Worm (Caenorhabditis elegans) whole organism, young adult: Measurements from ENCODE around the gene polq-1.
A peak's percentile ranks its signal among the peaks of the same experiment; 100 is the strongest.

Experiments used
- B0019.2 ChIP-seq: fragments of 200-800 bp; sonication (Bioruptor generic); conservative IDR thresholded peaks from 2 replicates; pipeline ENCODE4 v1.3.6; 2022; ENCODE audit warnings: missing genetic modification reagents, missing genetic modification characterization, missing compliant biosample characterization
- C06A6.2 ChIP-seq: fragments of 200-800 bp; sonication (Bioruptor generic); conservative IDR thresholded peaks from 2 replicates; pipeline ENCODE4 v1.3.6; 2022; ENCODE audit warnings: missing genetic modification characterization, missing compliant biosample characterization
- C17E4.6 ChIP-seq: fragments of 200-800 bp; sonication (Bioruptor generic); IDR thresholded peaks from 2 replicates; pipeline ENCODE4 v1.3.6; 2022; ENCODE audit warnings: missing genetic modification reagents, missing genetic modification characterization, missing compliant biosample characterization
- D2030.7 ChIP-seq: fragments of 200-800 bp; sonication (Bioruptor generic); IDR thresholded peaks from 2 replicates; pipeline ENCODE4 v1.3.6; 2022; ENCODE audit warnings: missing genetic modification reagents, missing genetic modification characterization, missing compliant biosample characterization
- F23B12.7 ChIP-seq: sonication (generic microtip); optimal IDR thresholded peaks from 2 replicates; lab custom pipeline; 2017; ENCODE audit warnings: missing genetic modification characterization, mild to moderate bottlenecking, missing compliant biosample characterization, antibody characterized with exemption, moderate library complexity; ENCODE audit not compliant: insufficient read depth
- F33H1.4 ChIP-seq: fragments of 200-800 bp; sonication (Bioruptor generic); IDR thresholded peaks from 2 replicates; pipeline ENCODE4 v1.3.6; 2022; ENCODE audit warnings: missing genetic modification reagents, missing genetic modification characterization, missing compliant biosample characterization
- F52B5.7 ChIP-seq: sonication (generic microtip); optimal IDR thresholded peaks from 2 replicates; lab custom pipeline; 2016; ENCODE audit warnings: mild to moderate bottlenecking, missing genetic modification characterization, missing compliant biosample characterization
- F57C9.4 ChIP-seq: sonication (generic microtip); optimal IDR thresholded peaks from 2 replicates; lab custom pipeline; 2017; ENCODE audit warnings: mild to moderate bottlenecking, missing genetic modification characterization, missing compliant biosample characterization
- K12H6.12 ChIP-seq: fragments of 200-800 bp; sonication (Bioruptor generic); optimal IDR thresholded peaks from 2 replicates; lab custom pipeline; 2018; ENCODE audit warnings: mild to moderate bottlenecking, missing genetic modification characterization, missing compliant biosample characterization
- T26A5.8 ChIP-seq: sonication (generic microtip); optimal IDR thresholded peaks from 2 replicates; lab custom pipeline; 2016; ENCODE audit warnings: missing genetic modification characterization, missing compliant biosample characterization
- Y56A3A.18 ChIP-seq: fragments of 200-800 bp; sonication (Bioruptor generic); IDR thresholded peaks from 2 replicates; pipeline ENCODE4 v1.3.6; 2022; ENCODE audit warnings: missing genetic modification reagents, missing genetic modification characterization, missing compliant biosample characterization
- ZK185.1 ChIP-seq: sonication (generic microtip); optimal IDR thresholded peaks from 2 replicates; lab custom pipeline; 2016; ENCODE audit warnings: mild to moderate bottlenecking, missing genetic modification characterization, missing compliant biosample characterization; ENCODE audit not compliant: poor library complexity, severe bottlenecking
- attf-3 ChIP-seq: fragments of 200-800 bp; sonication (Bioruptor generic); conservative IDR thresholded peaks from 2 replicates; pipeline ENCODE4 v1.3.6; 2022; ENCODE audit warnings: missing genetic modification reagents, missing genetic modification characterization, missing compliant biosample characterization
- attf-5 ChIP-seq: fragments of 200-800 bp; sonication (Bioruptor generic); optimal IDR thresholded peaks from 2 replicates; lab custom pipeline; 2018; ENCODE audit warnings: mild to moderate bottlenecking, missing genetic modification characterization, missing compliant biosample characterization
- cebp-1 ChIP-seq, 2 experiments: fragments of 200-800 bp in 1 of 2; sonication (Bioruptor generic) in 1 of 2; sonication (generic microtip) in 1 of 2; IDR thresholded peaks in 1 of 2; optimal IDR thresholded peaks in 1 of 2; 2 replicates each; pipeline versions ENCODE4 v1.3.6 to Lab custom; 2017 to 2022; ENCODE audit warnings: missing compliant biosample characterization in 2 of 2, missing genetic modification characterization in 2 of 2, mild to moderate bottlenecking in 1 of 2, missing genetic modification reagents in 1 of 2, moderate library complexity in 1 of 2
- ceh-100 ChIP-seq: fragments of 200-800 bp; sonication (Bioruptor generic); IDR thresholded peaks from 2 replicates; pipeline ENCODE4 v1.3.6; 2022; ENCODE audit warnings: missing genetic modification reagents, missing genetic modification characterization, missing compliant biosample characterization
- ceh-27 ChIP-seq: fragments of 200-800 bp; sonication (Bioruptor generic); optimal IDR thresholded peaks from 2 replicates; lab custom pipeline; 2018; ENCODE audit warnings: mild to moderate bottlenecking, missing genetic modification characterization, moderate library complexity, missing compliant biosample characterization
- ceh-40 ChIP-seq: fragments of 200-800 bp; sonication (Bioruptor generic); IDR thresholded peaks from 2 replicates; pipeline ENCODE4 v1.3.6; 2022; ENCODE audit warnings: missing genetic modification characterization, missing compliant biosample characterization
- efl-1 ChIP-seq: fragments of 150-350 bp; optimal IDR thresholded peaks from 2 replicates; lab custom pipeline; 2014; ENCODE audit warnings: missing biosample characterization, missing genetic modification reagents, missing genetic modification characterization
- egl-44 ChIP-seq: fragments of 200-800 bp; sonication (Bioruptor generic); IDR thresholded peaks from 2 replicates; pipeline ENCODE4 v1.3.6; 2022; ENCODE audit warnings: missing genetic modification reagents, missing genetic modification characterization, missing compliant biosample characterization
- fkh-3 ChIP-seq: sonication (generic microtip); optimal IDR thresholded peaks from 2 replicates; lab custom pipeline; 2016; ENCODE audit warnings: mild to moderate bottlenecking, missing genetic modification characterization, missing compliant biosample characterization
- hmg-1.2 ChIP-seq: fragments of 200-800 bp; sonication (Bioruptor generic); IDR thresholded peaks from 2 replicates; pipeline ENCODE4 v1.3.6; 2022; ENCODE audit warnings: missing genetic modification reagents, missing genetic modification characterization, missing compliant biosample characterization
- hmg-20 ChIP-seq: fragments of 200-800 bp; sonication (Bioruptor generic); IDR thresholded peaks from 2 replicates; pipeline ENCODE4 v1.3.6; 2022; ENCODE audit warnings: missing genetic modification reagents, missing genetic modification characterization, missing compliant biosample characterization
- hsf-1 ChIP-seq: fragments of 200-800 bp; sonication (Bioruptor generic); IDR thresholded peaks from 2 replicates; pipeline ENCODE4 v1.3.6; 2022; ENCODE audit warnings: missing genetic modification reagents, missing genetic modification characterization, missing compliant biosample characterization
- let-526 ChIP-seq: fragments of 200-800 bp; sonication (Bioruptor generic); IDR thresholded peaks from 2 replicates; pipeline ENCODE4 v1.3.6; 2022; ENCODE audit warnings: missing genetic modification reagents, missing genetic modification characterization, missing compliant biosample characterization
- lin-35 ChIP-seq, 3 experiments: fragments of 150-350 bp in 2 of 3; sonication (generic microtip) in 1 of 3; optimal IDR thresholded peaks; 2 replicates each; lab custom pipeline; 2014 to 2018; ENCODE audit warnings: missing biosample characterization in 3 of 3, missing genetic modification characterization in 3 of 3, missing genetic modification reagents in 3 of 3
- lin-40 ChIP-seq: sonication (generic microtip); optimal IDR thresholded peaks from 2 replicates; lab custom pipeline; 2016; ENCODE audit warnings: missing genetic modification characterization, mild to moderate bottlenecking, missing compliant biosample characterization, missing genotype, missing genetic modification reagents
- lin-54 ChIP-seq: fragments of 200-800 bp; sonication (Bioruptor generic); optimal IDR thresholded peaks from 2 replicates; lab custom pipeline; 2018; ENCODE audit warnings: mild to moderate bottlenecking, missing genetic modification characterization, missing compliant biosample characterization
- lsl-1 ChIP-seq: fragments of 200-800 bp; sonication (Bioruptor generic); optimal IDR thresholded peaks from 2 replicates; lab custom pipeline; 2018; ENCODE audit warnings: mild to moderate bottlenecking, missing genetic modification characterization, moderate library complexity, missing compliant biosample characterization
- madf-6 ChIP-seq: fragments of 200-800 bp; sonication (Bioruptor generic); IDR thresholded peaks from 2 replicates; pipeline ENCODE4 v1.3.6; 2022; ENCODE audit warnings: missing genetic modification reagents, missing genetic modification characterization, missing compliant biosample characterization
- mcd-1 ChIP-seq: fragments of 200-800 bp; sonication (Bioruptor generic); IDR thresholded peaks from 2 replicates; pipeline ENCODE4 v1.3.6; 2022; ENCODE audit warnings: missing genetic modification reagents, missing genetic modification characterization, missing compliant biosample characterization
- nfya-1 ChIP-seq: sonication (generic microtip); optimal IDR thresholded peaks from 2 replicates; lab custom pipeline; 2017; ENCODE audit warnings: antibody characterized with exemption, missing compliant biosample characterization, missing genetic modification characterization, borderline replicate concordance; ENCODE audit not compliant: insufficient read depth
- nfyb-1 ChIP-seq: fragments of 200-800 bp; sonication (Bioruptor generic); IDR thresholded peaks from 2 replicates; pipeline ENCODE4 v1.3.6; 2022; ENCODE audit warnings: missing genetic modification reagents, missing genetic modification characterization, missing compliant biosample characterization
- nhr-80 ChIP-seq: sonication (generic microtip); optimal IDR thresholded peaks from 2 replicates; lab custom pipeline; 2016; ENCODE audit warnings: missing genetic modification characterization, missing compliant biosample characterization
- pbrm-1 ChIP-seq: fragments of 200-800 bp; sonication (Bioruptor generic); IDR thresholded peaks from 2 replicates; pipeline ENCODE4 v1.3.6; 2022; ENCODE audit warnings: missing genetic modification reagents, missing genetic modification characterization, missing compliant biosample characterization
- pha-4 ChIP-seq: fragments of 150-350 bp; sonication (generic microtip); optimal IDR thresholded peaks from 2 replicates; lab custom pipeline; 2014; ENCODE audit warnings: missing biosample characterization, missing genetic modification reagents, missing genetic modification characterization
- rpc-1 ChIP-seq, 2 experiments: fragments of 150-350 bp in 1 of 2; sonication (generic microtip) in 1 of 2; optimal IDR thresholded peaks; 2 replicates each; lab custom pipeline; 2014 to 2018; ENCODE audit warnings: missing biosample characterization in 1 of 2, missing genetic modification characterization in 1 of 2, missing genetic modification reagents in 1 of 2, missing genotype in 1 of 2
- snpc-1.3 ChIP-seq: sonication (generic microtip); optimal IDR thresholded peaks from 2 replicates; lab custom pipeline; 2017; ENCODE audit warnings: missing genetic modification characterization, mild to moderate bottlenecking, missing compliant biosample characterization, antibody characterized with exemption, moderate library complexity, missing genotype, missing genetic modification reagents; ENCODE audit not compliant: insufficient read depth
- snpc-4 ChIP-seq, 5 experiments: fragments of 150-350 bp in 1 of 5; sonication (generic microtip) in 4 of 5; optimal IDR thresholded peaks; 2 replicates each; lab custom pipeline; 2014 to 2018; ENCODE audit warnings: missing genetic modification characterization in 5 of 5, missing biosample characterization in 3 of 5, antibody characterized with exemption in 2 of 5, mild to moderate bottlenecking in 2 of 5, missing compliant biosample characterization in 2 of 5, missing genotype in 2 of 5, moderate library complexity in 2 of 5, missing genetic modification reagents in 1 of 5
- tbp1 ChIP-seq: fragments of 200-800 bp; sonication (Bioruptor generic); optimal IDR thresholded peaks from 2 replicates; lab custom pipeline; 2018; ENCODE audit warnings: mild to moderate bottlenecking, missing genetic modification characterization, missing compliant biosample characterization
- tbx-9 ChIP-seq: sonication (generic microtip); optimal IDR thresholded peaks from 2 replicates; lab custom pipeline; 2016; ENCODE audit warnings: borderline replicate concordance, missing genetic modification characterization, inconsistent platforms, missing compliant biosample characterization
- unc-130 ChIP-seq: sonication (generic microtip); optimal IDR thresholded peaks from 2 replicates; lab custom pipeline; 2016; ENCODE audit warnings: missing genetic modification reagents, missing genetic modification characterization, missing compliant biosample characterization
- ztf-18 ChIP-seq: sonication (generic microtip); optimal IDR thresholded peaks from 2 replicates; lab custom pipeline; 2016; ENCODE audit warnings: missing genotype, mild to moderate bottlenecking, missing genetic modification characterization, missing compliant biosample characterization

Gene polq-1

ce11 chrIII:5790550-5790949, 12.4 kb downstream of the polq-1 start, which contains the start of gene rev-3:
TSS of gene rev-3 (minus strand) at chrIII:5790650.
- TF ChIP-seq lin-54 (no peak), nfyb-1 (GFP tag; lab: Robert Waterston, UW) (no peak), F57C9.4 (no peak), lsl-1 (GFP tag; lab: Kevin White, UChicago) (peak; percentile 37)

ce11 chrIII:5785273-5785929, 17.6 kb downstream of the polq-1 start, which contains the start of gene Y37B11A.3:
TSS of gene Y37B11A.3 (minus strand) at chrIII:5785323.
- TF ChIP-seq nfyb-1 (GFP tag; lab: Robert Waterston, UW) (peak; percentile 73), hsf-1 (GFP tag; lab: Robert Waterston, UW) (no peak), mcd-1 (no peak; the same call in 1 of the 2 replicates), C17E4.6 (GFP tag; lab: Robert Waterston, UW) (no peak), madf-6 (GFP tag; lab: Robert Waterston, UW) (peak; percentile 30; the same call in 1 of the 2 replicates), F23B12.7 (peak; percentile 21), egl-44 (no peak), rpc-1 (optimal IDR thresholded peaks at IDR 0.05; lab: Kevin White, UChicago) (no peak), rpc-1 (tag; optimal IDR thresholded peaks at IDR 0.05; lab: Kevin White, UChicago) (no peak), hmg-20 (no peak), let-526 (GFP tag; lab: Robert Waterston, UW) (peak; percentile 84), ZK185.1 (no peak), lin-35 (GFP tag; optimal IDR thresholded peaks at IDR 0.05; lab: Kevin White, UChicago) (peak in 1 of 3 experiments; percentile 72), attf-3 (GFP tag; lab: Robert Waterston, UW) (0 out of 2 replicates have a peak, but pooled peaks have one; percentile 27), tbx-9 (tag; lab: Kevin White, UChicago) (no peak), snpc-1.3 (no peak), nfya-1 (no peak), hmg-1.2 (GFP tag; lab: Robert Waterston, UW) (0 out of 2 replicates have a peak, but pooled peaks have one; percentile 26), fkh-3 (tag; lab: Kevin White, UChicago) (no peak), ceh-100 (no peak), B0019.2 (GFP tag; lab: Robert Waterston, UW) (no peak), efl-1 (no peak), C06A6.2 (GFP tag; lab: Robert Waterston, UW) (no peak), T26A5.8 (tag; lab: Kevin White, UChicago) (no peak), ceh-40 (GFP tag; lab: Robert Waterston, UW) (no peak), tbp1 (GFP tag; lab: Kevin White, UChicago) (peak; percentile 42), lin-54 (peak; percentile 73), F52B5.7 (tag; lab: Kevin White, UChicago) (no peak), pbrm-1 (GFP tag; lab: Robert Waterston, UW) (peak; percentile 64), attf-5 (GFP tag; lab: Kevin White, UChicago) (peak; percentile 90), F33H1.4 (GFP tag; lab: Robert Waterston, UW) (peak; percentile 52), ztf-18 (tag; lab: Kevin White, UChicago) (peak; percentile 93), snpc-4 (GFP tag; optimal IDR thresholded peaks at IDR 0.05; lab: Kevin White, UChicago) (no peak), snpc-4 (tag; optimal IDR thresholded peaks at IDR 0.05; lab: Kevin White, UChicago) (peak in 2 of 4 experiments; percentile 7 to 41), D2030.7 (GFP tag; lab: Robert Waterston, UW) (0 out of 2 replicates have a peak, but pooled peaks have one; percentile 11), lin-40 (peak; percentile 72), ceh-27 (no peak), cebp-1 (GFP tag; IDR thresholded peaks at IDR 0.05; lab: Robert Waterston, UW) (peak; percentile 100), cebp-1 (tag; optimal IDR thresholded peaks at IDR 0.05; lab: Kevin White, UChicago) (peak; percentile 100), pha-4 (no peak), nhr-80 (tag; lab: Kevin White, UChicago) (peak; percentile 43), unc-130 (no peak), K12H6.12 (tag; lab: Kevin White, UChicago) (peak; percentile 48), Y56A3A.18 (GFP tag; lab: Robert Waterston, UW) (0 out of 2 replicates have a peak, but pooled peaks have one; percentile 37)
